Worm (Caenorhabditis elegans) whole organism, L3 larva: ENCODE results near the gene C35B1.4.

ENCODE experiments used
- R02D3.7 ChIP-seq: fragments of 150-350 bp; optimal IDR thresholded peaks from 2 replicates; lab custom pipeline; 2014; ENCODE audit warnings: missing biosample characterization, missing genetic modification characterization
- aly-2 ChIP-seq: fragments of 150-350 bp; optimal IDR thresholded peaks from 2 replicates; lab custom pipeline; 2014; ENCODE audit warnings: missing biosample characterization, missing genetic modification characterization
- ama-1 ChIP-seq: fragments of 150-350 bp; optimal IDR thresholded peaks from 2 replicates; lab custom pipeline; 2018
- ceh-16 ChIP-seq: sonication (generic microtip); optimal IDR thresholded peaks from 2 replicates; lab custom pipeline; 2017; ENCODE audit warnings: missing biosample characterization, missing genetic modification characterization
- ceh-9 ChIP-seq: sonication (generic microtip); optimal IDR thresholded peaks from 2 replicates; lab custom pipeline; 2018; ENCODE audit warnings: missing biosample characterization, missing genetic modification characterization
- egl-27 ChIP-seq: sonication (generic microtip); optimal IDR thresholded peaks from 4 replicates; lab custom pipeline; 2017; ENCODE audit warnings: missing biosample characterization, missing genetic modification reagents, missing genetic modification characterization
- elt-3 ChIP-seq, 3 experiments: fragments of 150-350 bp in 1 of 3; sonication (generic microtip) in 2 of 3; optimal IDR thresholded peaks; 2 replicates in 2 of 3; 4 replicates in 1 of 3; lab custom pipeline; 2014 to 2017; ENCODE audit warnings: missing biosample characterization in 3 of 3, missing genetic modification characterization in 3 of 3
- eor-1 ChIP-seq, 2 experiments: fragments of 150-350 bp; optimal IDR thresholded peaks; 2 replicates each; lab custom pipeline; 2014 to 2018; ENCODE audit warnings: missing biosample characterization in 2 of 2, missing genetic modification characterization in 2 of 2
- fkh-10 ChIP-seq: sonication (generic microtip); optimal IDR thresholded peaks from 2 replicates; lab custom pipeline; 2017; ENCODE audit warnings: missing biosample characterization, missing genetic modification reagents, missing genetic modification characterization
- fos-1 ChIP-seq: fragments of 150-350 bp; optimal IDR thresholded peaks from 2 replicates; lab custom pipeline; 2014; ENCODE audit warnings: missing biosample characterization, missing genetic modification characterization
- hmg-11 ChIP-seq: sonication (generic microtip); optimal IDR thresholded peaks from 2 replicates; lab custom pipeline; 2016; ENCODE audit warnings: missing genetic modification characterization, missing compliant biosample characterization
- jun-1 ChIP-seq: fragments of 150-350 bp; optimal IDR thresholded peaks from 2 replicates; lab custom pipeline; 2014; ENCODE audit warnings: missing biosample characterization, missing genetic modification reagents, missing genetic modification characterization
- lin-15B ChIP-seq: fragments of 150-350 bp; optimal IDR thresholded peaks from 2 replicates; lab custom pipeline; 2014; ENCODE audit warnings: missing biosample characterization, missing genetic modification characterization
- lin-39 ChIP-seq: fragments of 150-350 bp; optimal IDR thresholded peaks from 2 replicates; lab custom pipeline; 2018; ENCODE audit warnings: missing biosample characterization, missing genetic modification reagents, missing genetic modification characterization
- mdl-1 ChIP-seq: fragments of 150-350 bp; optimal IDR thresholded peaks from 2 replicates; lab custom pipeline; 2014; ENCODE audit warnings: missing biosample characterization, missing genetic modification characterization
- nfya-1 ChIP-seq: sonication (generic microtip); optimal IDR thresholded peaks from 2 replicates; lab custom pipeline; 2017; ENCODE audit warnings: missing genetic modification characterization, mild to moderate bottlenecking, missing compliant biosample characterization, antibody characterized with exemption, moderate library complexity; ENCODE audit not compliant: insufficient read depth
- nhr-12 ChIP-seq: fragments of 150-350 bp; optimal IDR thresholded peaks from 2 replicates; lab custom pipeline; 2014; ENCODE audit warnings: missing biosample characterization, missing genetic modification characterization
- nhr-237 ChIP-seq: fragments of 150-350 bp; optimal IDR thresholded peaks from 2 replicates; lab custom pipeline; 2014; ENCODE audit warnings: missing biosample characterization, missing genetic modification characterization
- nhr-25 ChIP-seq: sonication (generic microtip); optimal IDR thresholded peaks from 2 replicates; lab custom pipeline; 2017; ENCODE audit warnings: missing biosample characterization, missing genetic modification characterization
- nhr-28 ChIP-seq: fragments of 150-350 bp; optimal IDR thresholded peaks from 2 replicates; lab custom pipeline; 2014; ENCODE audit warnings: missing biosample characterization, missing genetic modification characterization
- nhr-43 ChIP-seq: sonication (generic microtip); optimal IDR thresholded peaks from 2 replicates; lab custom pipeline; 2016; ENCODE audit warnings: mild to moderate bottlenecking, missing genetic modification characterization, missing compliant biosample characterization; ENCODE audit not compliant: poor library complexity, severe bottlenecking
- nhr-67 ChIP-seq: fragments of 150-350 bp; optimal IDR thresholded peaks from 2 replicates; lab custom pipeline; 2014; ENCODE audit warnings: missing biosample characterization, missing genetic modification characterization
- nhr-76 ChIP-seq: fragments of 150-350 bp; sonication (generic microtip); optimal IDR thresholded peaks from 5 replicates; lab custom pipeline; 2014; ENCODE audit warnings: missing biosample characterization, missing genetic modification characterization
- pha-4 ChIP-seq: fragments of 150-350 bp; optimal IDR thresholded peaks from 2 replicates; lab custom pipeline; 2014; ENCODE audit warnings: missing biosample characterization, missing genetic modification reagents, missing genetic modification characterization
- sea-2 ChIP-seq: fragments of 150-350 bp; sonication (generic microtip); optimal IDR thresholded peaks from 4 replicates; lab custom pipeline; 2014; ENCODE audit warnings: missing biosample characterization, missing genetic modification reagents, missing genetic modification characterization
- snpc-4 ChIP-seq: fragments of 150-350 bp; optimal IDR thresholded peaks from 2 replicates; lab custom pipeline; 2014; ENCODE audit warnings: missing biosample characterization, missing genetic modification characterization
- tbx-2 ChIP-seq: sonication (generic microtip); optimal IDR thresholded peaks from 2 replicates; lab custom pipeline; 2016; ENCODE audit warnings: mild to moderate bottlenecking, missing genetic modification characterization, missing compliant biosample characterization
- unc-39 ChIP-seq: sonication (generic microtip); optimal IDR thresholded peaks from 4 replicates; lab custom pipeline; 2017; ENCODE audit warnings: missing biosample characterization, missing genetic modification characterization
- zag-1 ChIP-seq: fragments of 150-350 bp; optimal IDR thresholded peaks from 2 replicates; lab custom pipeline; 2014; ENCODE audit warnings: missing biosample characterization, missing genetic modification characterization
- ztf-11 ChIP-seq: fragments of 150-350 bp; optimal IDR thresholded peaks from 2 replicates; lab custom pipeline; 2014; ENCODE audit warnings: missing biosample characterization, missing genetic modification characterization

C35B1.4 gene

DNA sequence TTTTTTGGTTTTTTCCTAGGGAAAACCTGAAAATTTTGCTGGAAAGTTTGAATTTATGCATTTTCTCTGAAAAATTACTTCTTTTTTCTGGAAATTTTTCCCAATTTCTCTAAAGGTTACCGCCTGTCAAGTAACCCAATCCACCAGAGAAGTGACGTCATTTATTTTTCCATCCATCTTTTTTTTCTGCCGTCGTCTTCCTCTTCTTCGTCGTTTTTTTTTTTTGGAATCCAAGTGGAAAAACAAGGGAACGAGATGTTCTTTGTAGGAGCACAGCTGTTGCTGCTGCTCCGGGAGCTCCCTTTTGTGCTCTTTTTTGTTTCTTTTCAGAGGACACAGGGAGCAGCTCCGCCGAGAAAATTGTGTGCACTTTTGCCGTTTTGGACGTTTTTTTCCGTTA lies 14.8 kb downstream of the C35B1.4 start:
- TF ChIP-seq nfya-1 (tag; lab: Kevin White, UChicago) (peak; percentile 14), jun-1 (tag; lab: Kevin White, UChicago) (no peak)

DNA sequence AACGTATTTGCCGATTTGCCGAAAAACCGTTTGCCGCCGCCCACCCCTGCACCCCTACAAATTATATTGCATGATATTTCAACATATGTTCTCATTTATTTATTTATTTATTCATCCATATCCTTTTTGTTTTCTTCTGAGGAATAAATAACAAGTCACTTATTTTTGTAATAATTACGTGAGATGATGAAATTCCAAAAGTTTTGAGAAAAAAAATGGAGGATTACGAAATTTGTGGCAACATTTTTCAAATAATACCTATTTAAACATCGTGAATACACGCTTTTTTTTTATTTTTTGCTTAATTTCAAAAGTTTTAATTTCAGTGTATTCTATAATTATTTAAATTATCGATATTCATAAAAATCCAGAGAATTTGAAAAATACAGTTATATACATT lies 17.3 kb downstream of the C35B1.4 start:
- TF ChIP-seq sea-2 = no peak
- no peak for TF ChIP-seq fos-1 (tag; lab: Kevin White, UChicago)
- no peak for TF ChIP-seq elt-3 (tag; optimal IDR thresholded peaks at IDR 0.05; lab: Kevin White, UChicago)
- no peak for TF ChIP-seq unc-39 (tag; lab: Kevin White, UChicago)
- TF ChIP-seq nhr-67 = no peak
- TF ChIP-seq nhr-43 (tag; lab: Kevin White, UChicago) = no peak
- TF ChIP-seq pha-4 (tag; lab: Kevin White, UChicago) = no peak
- no peak for TF ChIP-seq lin-39 (tag; lab: Kevin White, UChicago)
- no peak for TF ChIP-seq lin-15B (tag; lab: Kevin White, UChicago)
- TF ChIP-seq, all 47 proteins: peak for 0

DNA sequence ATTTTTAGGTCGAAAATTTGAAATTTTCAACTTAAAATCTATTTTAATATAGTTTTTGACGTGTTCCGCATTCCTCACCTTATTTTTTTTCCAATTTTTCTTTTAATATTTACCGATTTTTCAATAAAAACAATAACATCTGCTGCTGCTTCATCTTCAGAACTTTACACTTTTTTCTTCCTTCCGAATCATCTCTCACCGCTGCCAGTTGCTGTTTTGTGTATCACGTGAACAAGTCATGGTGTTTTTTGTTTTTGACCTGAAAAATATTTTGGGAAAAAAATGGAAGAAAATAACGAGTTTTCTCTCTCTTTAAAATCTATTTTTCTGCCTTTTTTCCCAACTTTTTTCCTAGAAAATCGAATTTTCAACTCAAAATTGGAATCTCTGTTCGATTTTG lies 20.2 kb downstream of the C35B1.4 start:
- no peak for TF ChIP-seq egl-27 (tag; lab: Kevin White, UChicago)
- TF ChIP-seq nfya-1 (tag; lab: Kevin White, UChicago) = peak; percentile 19
- no peak for TF ChIP-seq ztf-11 (tag; lab: Kevin White, UChicago)
- no peak for TF ChIP-seq ama-1 (lab: Kevin White, UChicago)

DNA sequence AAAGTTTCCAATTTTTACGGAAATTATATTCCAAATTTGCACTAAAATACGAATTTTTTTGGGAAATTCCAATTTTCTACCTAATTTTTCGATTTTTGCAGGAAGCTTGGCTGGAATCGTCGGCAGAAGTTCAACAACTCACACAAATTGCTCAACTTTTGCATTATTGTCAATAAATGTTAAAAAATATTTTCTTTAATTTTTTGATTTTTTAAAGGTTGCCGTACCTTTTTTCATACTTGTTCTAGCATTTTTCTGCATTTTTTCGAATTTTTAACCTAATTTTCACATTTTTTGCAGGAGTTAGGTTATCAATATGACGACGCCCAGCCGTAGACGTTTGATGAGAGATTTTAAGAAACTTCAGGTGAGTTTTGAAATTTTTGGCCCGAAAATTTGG lies 23.1 kb downstream of the C35B1.4 start, which contains the start of gene ubc-1:
Gene ubc-1, plus strand, starts transcription at position 301 of the 400 bp plus-strand sequence.
- TF ChIP-seq pha-4 (tag; lab: Kevin White, UChicago) = no peak
- no peak for TF ChIP-seq nhr-76 (tag; lab: Kevin White, UChicago)
- no peak for TF ChIP-seq zag-1
- TF ChIP-seq ceh-16 (tag; lab: Kevin White, UChicago) = no peak
- TF ChIP-seq lin-39 (tag; lab: Kevin White, UChicago) = no peak
- no peak for TF ChIP-seq nhr-25 (tag; lab: Kevin White, UChicago)

DNA sequence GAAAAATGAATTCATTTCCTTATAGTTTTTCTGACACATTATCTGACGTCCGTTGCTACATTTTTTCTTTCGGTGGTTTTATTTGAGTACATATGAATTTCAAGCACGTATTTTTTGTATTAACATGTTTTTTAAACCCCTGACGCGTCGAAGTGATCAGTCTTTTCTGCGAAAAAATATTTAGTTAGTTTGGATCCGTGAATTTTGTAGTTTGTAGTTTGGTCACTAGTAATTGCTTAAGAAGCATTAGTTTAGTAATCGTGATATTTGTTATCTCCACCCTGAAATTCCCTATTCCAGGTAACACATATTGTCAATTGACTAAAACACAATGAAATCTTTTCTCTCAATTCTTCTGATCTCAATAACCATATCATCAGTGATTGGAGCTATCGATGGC lies 29.2 kb downstream of the C35B1.4 start, which contains the start of gene C35B1.7:
Gene C35B1.7, plus strand, starts transcription at position 301 of the 400 bp plus-strand sequence.
- TF ChIP-seq snpc-4 (tag; lab: Kevin White, UChicago) (no peak), tbx-2 (tag; lab: Kevin White, UChicago) (no peak), hmg-11 (tag; lab: Kevin White, UChicago) (no peak), lin-15B (tag; lab: Kevin White, UChicago) (no peak), R02D3.7 (tag; lab: Kevin White, UChicago) (no peak), nhr-43 (tag; lab: Kevin White, UChicago) (no peak), fkh-10 (GFP tag; lab: Kevin White, UChicago) (no peak), mdl-1 (tag; lab: Kevin White, UChicago) (no peak), egl-27 (tag; lab: Kevin White, UChicago) (no peak), pha-4 (tag; lab: Kevin White, UChicago) (no peak)

DNA sequence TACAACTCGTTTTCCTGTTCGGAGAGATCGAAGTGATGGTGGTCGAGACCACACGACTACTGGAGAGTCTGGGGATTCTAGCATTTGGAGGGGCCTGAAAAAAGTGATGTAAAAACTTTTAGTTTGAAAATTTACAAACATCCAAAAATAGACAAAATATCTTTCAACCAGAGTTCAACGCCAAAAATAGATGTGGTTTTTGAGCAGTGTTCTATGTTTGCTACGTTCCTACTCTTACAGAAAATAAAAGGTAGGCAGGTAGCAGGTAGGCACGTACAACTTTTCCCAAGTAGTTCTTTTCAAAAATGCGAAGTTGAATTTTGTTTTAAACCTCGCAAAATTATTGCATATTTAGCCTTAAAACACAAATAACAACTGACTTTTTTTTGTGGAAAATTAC lies 32.8 kb downstream of the C35B1.4 start, which contains the start of gene F49F1.14:
Gene F49F1.14, minus strand, starts transcription at position 101 of the 400 bp plus-strand sequence.
- TF ChIP-seq ceh-16 (tag; lab: Kevin White, UChicago) (no peak), elt-3 (tag; optimal IDR thresholded peaks at IDR 0.05; lab: Kevin White, UChicago) (no peak), nhr-237 (tag; lab: Kevin White, UChicago) (no peak), nhr-12 (tag; lab: Kevin White, UChicago) (no peak), nhr-67 (no peak), aly-2 (tag; lab: Kevin White, UChicago) (no peak), nhr-28 (no peak), nhr-43 (tag; lab: Kevin White, UChicago) (no peak), eor-1 (tag; optimal IDR thresholded peaks at IDR 0.05; lab: Kevin White, UChicago) (no peak)
- TF ChIP-seq, all 47 proteins: peak for 0

DNA sequence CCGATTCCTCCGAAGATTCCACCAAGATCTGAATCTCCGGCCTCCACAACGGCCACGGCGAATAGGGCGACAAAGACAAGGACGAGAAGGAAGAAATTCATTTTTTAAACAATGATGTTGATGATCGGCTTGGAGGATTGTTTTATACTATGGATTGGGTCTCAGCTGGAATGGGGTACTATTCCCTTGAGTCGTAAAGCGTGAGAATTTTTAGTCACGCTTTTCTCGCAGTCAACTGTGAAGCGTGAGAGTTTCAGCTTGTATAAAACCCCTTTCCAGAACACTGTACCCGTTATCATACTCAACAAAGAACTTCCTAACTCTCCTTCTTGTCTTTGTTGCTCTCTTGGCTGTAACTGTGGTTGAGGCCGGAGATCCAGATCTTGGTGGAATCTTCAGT lies 34.9 kb downstream of the C35B1.4 start, which contains the start of gene F49F1.15:
Gene F49F1.15, minus strand, starts transcription at position 101 of the 400 bp plus-strand sequence.
- TF ChIP-seq aly-2 (tag; lab: Kevin White, UChicago) (no peak), ceh-9 (no peak), nhr-76 (tag; lab: Kevin White, UChicago) (no peak), zag-1 (no peak), sea-2 (no peak), unc-39 (tag; lab: Kevin White, UChicago) (no peak)
